Fruit fly (Drosophila melanogaster) whole organism, embryonic: ENCODE data around the gene CG4291.

ENCODE experiments used
- CG11093 ChIP-seq: fragments of 200-800 bp; sonication (Bioruptor generic); IDR thresholded peaks from 3 replicates; pipeline ENCODE4 v1.3.6; 2022; ENCODE audit warnings: missing biosample characterization, missing genetic modification characterization
- dysf ChIP-seq: fragments of 200-800 bp; sonication (Bioruptor generic); IDR thresholded peaks from 3 replicates; pipeline ENCODE4 v1.3.6; 2022; ENCODE audit warnings: missing biosample characterization, missing genetic modification characterization

dm6 chr2L:827516-828362, 24.8 kb downstream of the CG4291 start:
- TF ChIP-seq CG11093 (GFP tag; lab: Robert Waterston, UW), result no peak
- TF ChIP-seq dysf (GFP tag; lab: Robert Waterston, UW), result no peak
